Fruit fly (Drosophila melanogaster): Measurements from ENCODE around the gene Pdp1.

- no peak for TF ChIP-seq Hr78 (GFP tag; optimal IDR thresholded peaks at IDR 0.05)
- TF ChIP-seq dmrt93B (GFP tag; optimal IDR thresholded peaks at IDR 0.05): no peak
- TF ChIP-seq br (GFP tag; optimal IDR thresholded peaks at IDR 0.05): no peak
- no peak for TF ChIP-seq CG9705 (GFP tag; optimal IDR thresholded peaks at IDR 0.05)
Measured at dm6 chr3L:7881127-7881526, 14.0 kb upstream of the Pdp1 start.

Measured in whole organism, wandering third instar larva.